Fruit fly (Drosophila melanogaster): ENCODE measurements around the gene CG31415.
A peak's percentile ranks its signal among the peaks of the same experiment; 100 is the strongest.

CG31415 gene

DNA sequence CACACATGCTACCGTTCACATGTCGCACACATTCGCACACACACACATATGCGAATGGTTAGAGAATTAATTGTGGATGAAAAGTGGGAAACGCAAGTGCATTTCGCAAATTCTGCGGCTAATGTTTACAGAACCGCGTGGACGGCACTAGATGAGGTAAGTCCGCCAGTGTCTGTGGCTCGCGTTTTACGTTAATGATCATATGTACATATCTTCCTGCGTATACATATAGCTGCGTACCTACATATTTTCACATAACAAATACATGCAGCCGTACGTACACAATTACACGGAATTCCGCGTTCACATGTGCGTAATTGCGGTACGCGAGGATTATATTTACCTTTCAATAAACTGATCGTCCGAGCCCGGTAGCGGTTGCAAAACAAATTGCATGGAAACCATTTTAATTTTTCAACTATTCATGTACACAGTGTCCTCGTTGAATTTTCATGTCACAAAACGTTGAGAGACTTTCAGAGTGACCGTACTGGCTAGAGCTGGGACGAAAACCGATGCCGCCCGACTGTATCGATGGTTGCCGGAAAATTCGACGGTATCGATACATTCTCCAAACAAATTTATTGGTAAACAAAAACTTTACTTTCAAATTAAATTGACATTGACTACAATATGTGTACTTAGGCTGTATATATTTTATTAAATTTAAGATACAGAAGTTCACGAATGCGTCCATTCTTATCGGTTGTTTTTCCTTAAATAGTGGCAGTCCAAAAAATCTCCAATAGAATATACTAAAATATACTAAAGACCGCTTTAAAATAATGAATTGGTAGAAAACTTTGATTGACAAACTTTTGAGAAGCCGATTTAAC, 18.0 kb upstream of the CG31415 start, which contains the start of gene hyd (continued):
- no peak for TF ChIP-seq CG31365 (tag; optimal IDR thresholded peaks at IDR 0.05)
- no peak for TF ChIP-seq pros (GFP tag; optimal IDR thresholded peaks at IDR 0.05)
- TF ChIP-seq Lim3 (GFP tag; IDR thresholded peaks at IDR 0.05): no peak
- TF ChIP-seq gcm (GFP tag; optimal IDR thresholded peaks at IDR 0.05): no peak
- TF ChIP-seq row (GFP tag; IDR thresholded peaks at IDR 0.05): peak; percentile 48; the same call in 2 of the 3 replicates
- no peak for TF ChIP-seq Ets65A (GFP tag)
- TF ChIP-seq Hsf (GFP tag; optimal IDR thresholded peaks at IDR 0.05): no peak
- TF ChIP-seq CG5953 (GFP tag; IDR thresholded peaks at IDR 0.05): no peak
- TF ChIP-seq CG1603 (tag; optimal IDR thresholded peaks at IDR 0.05): no peak
- no peak for TF ChIP-seq CG2712 (tag; optimal IDR thresholded peaks at IDR 0.05)
- TF ChIP-seq Myb (GFP tag; optimal IDR thresholded peaks at IDR 0.05): peak; percentile 76
- TF ChIP-seq Dref (GFP tag; IDR thresholded peaks at IDR 0.05): peak; percentile 89
- no peak for TF ChIP-seq CG2678 (tag; optimal IDR thresholded peaks at IDR 0.05)
- TF ChIP-seq CG13775 (GFP tag; optimal IDR thresholded peaks at IDR 0.05): no peak
- TF ChIP-seq CG2875 (GFP tag; optimal IDR thresholded peaks at IDR 0.05): no peak
- no peak for TF ChIP-seq Taf1 (GFP tag; IDR thresholded peaks at IDR 0.05)
- TF ChIP-seq CG10147 (GFP tag; optimal IDR thresholded peaks at IDR 0.05): no peak
- no peak for TF ChIP-seq CG14050 (GFP tag; IDR thresholded peaks at IDR 0.05)
- TF ChIP-seq CG17829 (tag; optimal IDR thresholded peaks at IDR 0.05): peak; percentile 53
- no peak for TF ChIP-seq cas (GFP tag; IDR thresholded peaks at IDR 0.05)
- no peak for TF ChIP-seq h (optimal IDR thresholded peaks at IDR 0.05)
- TF ChIP-seq insv (GFP tag; optimal IDR thresholded peaks at IDR 0.05): peak in 1 of 2 experiments; percentile 14
- peak; percentile 54 for TF ChIP-seq Lhr (GFP tag; optimal IDR thresholded peaks at IDR 0.05)
- peak; percentile 63 for TF ChIP-seq CG14710 (tag; optimal IDR thresholded peaks at IDR 0.05)
- TF ChIP-seq Vsx1 (GFP tag; optimal IDR thresholded peaks at IDR 0.05): no peak
- no peak for TF ChIP-seq cad (GFP tag; optimal IDR thresholded peaks at IDR 0.05)
- TF ChIP-seq Dip2 (GFP tag; IDR thresholded peaks at IDR 0.05): no peak
- TF ChIP-seq fu2 (GFP tag; optimal IDR thresholded peaks at IDR 0.05): no peak
- no peak for TF ChIP-seq stc (GFP tag; IDR thresholded peaks at IDR 0.05)
- no peak for TF ChIP-seq CG7839 (tag; optimal IDR thresholded peaks at IDR 0.05)
- no peak for TF ChIP-seq CG4707 (GFP tag; optimal IDR thresholded peaks at IDR 0.05)
- TF ChIP-seq CG13624 (GFP tag; optimal IDR thresholded peaks at IDR 0.05): peak; percentile 19
- no peak for TF ChIP-seq az2 (GFP tag; optimal IDR thresholded peaks at IDR 0.05)
- TF ChIP-seq mld (GFP tag; IDR thresholded peaks at IDR 0.05; ENCODE audit: partially characterized antibody): peak; percentile 35; the same call in 2 of the 3 replicates
- TF ChIP-seq MTF-1 (GFP tag; optimal IDR thresholded peaks at IDR 0.05; ENCODE audit: borderline replicate concordance): no peak
- TF ChIP-seq stwl (tag; optimal IDR thresholded peaks at IDR 0.05): peak; percentile 62
- TF ChIP-seq chif (GFP tag; optimal IDR thresholded peaks at IDR 0.05): no peak
- no peak for TF ChIP-seq E2f1 (GFP tag; IDR thresholded peaks at IDR 0.05)
- TF ChIP-seq Chrac-16 (GFP tag; optimal IDR thresholded peaks at IDR 0.05): no peak
- TF ChIP-seq CG1529 (GFP tag; optimal IDR thresholded peaks at IDR 0.05): no peak
- no peak for TF ChIP-seq CG6854 (GFP tag; optimal IDR thresholded peaks at IDR 0.05)
- no peak for TF ChIP-seq HHEX (GFP tag; optimal IDR thresholded peaks at IDR 0.05)
- TF ChIP-seq sob (GFP tag; IDR thresholded peaks at IDR 0.05): no peak
- no peak for TF ChIP-seq CG17612 (GFP tag; IDR thresholded peaks at IDR 0.05)
- no peak for TF ChIP-seq aop (GFP tag; IDR thresholded peaks at IDR 0.05)
- no peak for TF ChIP-seq CG6654 (GFP tag; optimal IDR thresholded peaks at IDR 0.05)
- TF ChIP-seq sima (GFP tag; optimal IDR thresholded peaks at IDR 0.05): no peak
- TF ChIP-seq CG6175 (GFP tag; IDR thresholded peaks at IDR 0.05): no peak
- TF ChIP-seq grau (tag; optimal IDR thresholded peaks at IDR 0.05): no peak
- no peak for TF ChIP-seq B-H1 (GFP tag; IDR thresholded peaks at IDR 0.05)
- no peak for TF ChIP-seq CG1233 (GFP tag; optimal IDR thresholded peaks at IDR 0.05)
